Fruit fly (Drosophila melanogaster): ENCODE data around the gene CG7565.

dm6 chr3L:8108201-8108600, 16.6 kb upstream of the CG7565 start:
- TF ChIP-seq Ets98B (GFP tag; IDR thresholded peaks at IDR 0.05) (no peak), CG34367 (tag; optimal IDR thresholded peaks at IDR 0.05) (no peak), Pif1A (GFP tag; optimal IDR thresholded peaks at IDR 0.05) (no peak), CG15710 (tag; optimal IDR thresholded peaks at IDR 0.05) (no peak), Snoo (tag; optimal IDR thresholded peaks at IDR 0.05) (no peak), CG17806 (tag; optimal IDR thresholded peaks at IDR 0.05) (no peak), CG4496 (GFP tag; IDR thresholded peaks at IDR 0.05) (no peak), CG13204 (GFP tag; optimal IDR thresholded peaks at IDR 0.05) (no peak), rn (GFP tag; IDR thresholded peaks at IDR 0.05) (no peak)

All from whole organism, pupa.